Worm (Caenorhabditis elegans) whole organism, young adult: ENCODE data around the gene srd-33.

Experiments
- F37B4.10 ChIP-seq: fragments of 200-800 bp; sonication (Bioruptor generic); IDR thresholded peaks from 2 replicates; pipeline ENCODE4 v1.3.6; 2022; ENCODE audit warnings: missing genetic modification characterization, missing compliant biosample characterization
- ama-1 ChIP-seq, 3 experiments: fragments of 150-350 bp in 1 of 3; sonication (generic microtip) in 2 of 3; optimal IDR thresholded peaks; 2 replicates each; lab custom pipeline; 2014 to 2018; ENCODE audit warnings: missing biosample characterization in 2 of 3, missing genetic modification characterization in 2 of 3, missing genetic modification reagents in 2 of 3
- let-607 ChIP-seq, 2 experiments: fragments of 200-800 bp in 1 of 2; sonication (Bioruptor generic) in 1 of 2; sonication (generic microtip) in 1 of 2; optimal IDR thresholded peaks; 2 replicates each; lab custom pipeline; 2016 to 2018; ENCODE audit warnings: mild to moderate bottlenecking in 2 of 2, missing compliant biosample characterization in 2 of 2, missing genetic modification characterization in 2 of 2, moderate library complexity in 2 of 2, missing genotype in 1 of 2
- nfya-1 ChIP-seq: sonication (generic microtip); optimal IDR thresholded peaks from 2 replicates; lab custom pipeline; 2017; ENCODE audit warnings: antibody characterized with exemption, missing compliant biosample characterization, missing genetic modification characterization, borderline replicate concordance; ENCODE audit not compliant: insufficient read depth

DNA sequence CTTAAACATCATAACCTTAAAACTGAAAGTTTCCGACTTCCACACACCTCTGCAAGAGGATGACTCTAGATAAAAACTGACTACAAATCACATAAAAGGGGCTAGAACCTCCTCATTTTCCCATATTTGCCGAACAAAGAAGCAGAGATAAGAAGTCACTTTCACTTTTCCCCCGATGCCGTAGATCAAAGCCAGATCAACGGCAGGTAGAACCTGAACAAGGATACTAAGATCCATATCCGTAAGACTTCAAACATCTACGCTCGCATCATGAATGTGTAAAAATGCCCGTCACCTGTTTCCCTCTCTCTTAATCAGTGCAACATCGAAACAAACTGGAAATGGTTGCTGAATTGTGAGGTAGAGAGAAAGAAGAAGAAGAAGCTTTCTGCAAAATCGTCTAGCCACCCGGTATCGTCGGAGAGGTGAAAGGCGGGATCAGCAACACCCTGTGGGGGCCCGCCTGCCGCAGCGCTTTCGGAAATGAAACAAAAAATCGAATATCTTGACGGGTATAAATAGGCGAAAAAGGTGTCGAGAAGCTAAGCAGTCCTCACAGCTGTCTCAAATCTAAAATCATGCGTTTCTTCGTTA lies 46.7 kb downstream of the srd-33 start, which contains the start of gene C02E7.6:
- no peak for TF ChIP-seq let-607 (tag; optimal IDR thresholded peaks at IDR 0.05; lab: Kevin White, UChicago)
- no peak for TF ChIP-seq nfya-1 (tag; lab: Kevin White, UChicago)
- no peak for TF ChIP-seq ama-1 (optimal IDR thresholded peaks at IDR 0.05; lab: Kevin White, UChicago)
- no peak for TF ChIP-seq ama-1 (GFP tag; optimal IDR thresholded peaks at IDR 0.05; lab: Kevin White, UChicago)
- no peak for TF ChIP-seq F37B4.10 (GFP tag; lab: Robert Waterston, UW)
